Worm (Caenorhabditis elegans): ENCODE data around the gene ttr-49.

ce11 chrV:9332611-9333315 is 23.6 kb downstream of the ttr-49 start:
- TF ChIP-seq unc-130 (tag; optimal IDR thresholded peaks at IDR 0.05) = no peak
- no peak for TF ChIP-seq ama-1 (optimal IDR thresholded peaks at IDR 0.05)

Measured in whole organism, L1 larva.